Fruit fly (Drosophila melanogaster): Measurements from ENCODE around the gene mRpL11.

mRpL11 gene

dm6 chr3R:14542038-14542437, 30.4 kb downstream of the mRpL11 start (continued):
- TF ChIP-seq CG34224 (GFP tag; IDR thresholded peaks at IDR 0.05; ENCODE audit: partially characterized antibody) (no peak), lilli (GFP tag; optimal IDR thresholded peaks at IDR 0.05) (no peak), tap (tag; optimal IDR thresholded peaks at IDR 0.05) (peak; percentile 19), CG4282 (GFP tag; optimal IDR thresholded peaks at IDR 0.05) (no peak), Sry-δ (GFP tag; optimal IDR thresholded peaks at IDR 0.05) (no peak), CG16863 (GFP tag; optimal IDR thresholded peaks at IDR 0.05) (no peak), Bdp1 (GFP tag; optimal IDR thresholded peaks at IDR 0.05) (no peak), Oaz (GFP tag; IDR thresholded peaks at IDR 0.05) (no peak), Fer3 (tag; optimal IDR thresholded peaks at IDR 0.05) (peak; percentile 40), Hand (GFP tag; optimal IDR thresholded peaks at IDR 0.05) (no peak), CG6254 (GFP tag; optimal IDR thresholded peaks at IDR 0.05) (no peak), CG8924 (tag; optimal IDR thresholded peaks at IDR 0.05) (no peak), CG3281 (GFP tag; optimal IDR thresholded peaks at IDR 0.05) (peak; percentile 18), tx (GFP tag; optimal IDR thresholded peaks at IDR 0.05) (no peak), CG7745 (tag; optimal IDR thresholded peaks at IDR 0.05) (no peak), Atf6 (GFP tag; IDR thresholded peaks at IDR 0.05) (0 out of 2 replicates have a peak, but pooled peaks have one; percentile 34), CG3163 (GFP tag; optimal IDR thresholded peaks at IDR 0.05) (no peak), CG3726 (GFP tag; IDR thresholded peaks at IDR 0.05) (no peak), CG33557 (GFP tag; optimal IDR thresholded peaks at IDR 0.05) (no peak), CG8388 (GFP tag; optimal IDR thresholded peaks at IDR 0.05) (no peak), CG13424 (tag; optimal IDR thresholded peaks at IDR 0.05) (no peak), CG5245 (GFP tag; optimal IDR thresholded peaks at IDR 0.05) (no peak), her (GFP tag; optimal IDR thresholded peaks at IDR 0.05) (no peak)

dm6 chr3R:14548752-14549151, 37.1 kb downstream of the mRpL11 start:
- TF ChIP-seq grau (tag; optimal IDR thresholded peaks at IDR 0.05) (peak; percentile 66), fd3F (GFP tag; optimal IDR thresholded peaks at IDR 0.05) (no peak), rib (GFP tag; IDR thresholded peaks at IDR 0.05) (no peak), vvl (GFP tag; IDR thresholded peaks at IDR 0.05) (no peak), lov (optimal IDR thresholded peaks at IDR 0.05) (no peak), lov (GFP tag; IDR thresholded peaks at IDR 0.05) (no peak), row (GFP tag; IDR thresholded peaks at IDR 0.05) (peak; percentile 62), CG9797 (GFP tag; optimal IDR thresholded peaks at IDR 0.05) (no peak), lilli (GFP tag; optimal IDR thresholded peaks at IDR 0.05) (peak; percentile 16), pb (GFP tag; optimal IDR thresholded peaks at IDR 0.05) (no peak), CG2678 (tag; optimal IDR thresholded peaks at IDR 0.05) (peak; percentile 22), H2.0 (GFP tag; IDR thresholded peaks at IDR 0.05) (no peak), Dip3 (GFP tag; optimal IDR thresholded peaks at IDR 0.05) (no peak), chif (GFP tag; optimal IDR thresholded peaks at IDR 0.05) (no peak), CG2120 (GFP tag; optimal IDR thresholded peaks at IDR 0.05) (peak; percentile 28), CG32767 (GFP tag; IDR thresholded peaks at IDR 0.05) (no peak), Hmr (GFP tag; optimal IDR thresholded peaks at IDR 0.05) (peak; percentile 10), CG9932 (GFP tag; IDR thresholded peaks at IDR 0.05) (peak; percentile 32; the same call in 1 of the 2 replicates), E2f1 (GFP tag; IDR thresholded peaks at IDR 0.05) (no peak), E2f2 (GFP tag; IDR thresholded peaks at IDR 0.05) (no peak), Ets65A (GFP tag) (no peak), CG1647 (GFP tag; optimal IDR thresholded peaks at IDR 0.05) (no peak), CG30020 (tag; optimal IDR thresholded peaks at IDR 0.05) (no peak), ab (GFP tag; optimal IDR thresholded peaks at IDR 0.05) (no peak), Ada2b (GFP tag; IDR thresholded peaks at IDR 0.05) (peak; percentile 27; the same call in 1 of the 2 replicates), oc (tag; optimal IDR thresholded peaks at IDR 0.05) (no peak), CG18262 (tag; optimal IDR thresholded peaks at IDR 0.05) (no peak), NC2α (GFP tag; optimal IDR thresholded peaks at IDR 0.05) (no peak), kni (GFP tag; optimal IDR thresholded peaks at IDR 0.05) (no peak), br (optimal IDR thresholded peaks at IDR 0.05) (no peak), gem (tag; optimal IDR thresholded peaks at IDR 0.05) (peak; percentile 9)

Data from whole organism, embryonic.